Fruit fly (Drosophila melanogaster) whole organism, embryonic: ENCODE data around the gene CG6163.

Experiments used
- Blimp-1 ChIP-seq: fragments of 200-800 bp; sonication (Bioruptor generic); optimal IDR thresholded peaks from 3 replicates; lab custom pipeline; 2018; ENCODE audit warnings: missing biosample characterization, missing genetic modification characterization, mild to moderate bottlenecking, moderate library complexity, missing genetic modification reagents
- CG10267 ChIP-seq: fragments of 200-800 bp; sonication (Bioruptor generic); optimal IDR thresholded peaks from 2 replicates; lab custom pipeline; 2018; ENCODE audit warnings: missing biosample characterization, mild to moderate bottlenecking, missing genetic modification characterization, moderate library complexity
- CG10366 ChIP-seq: fragments of 200-800 bp; sonication (Bioruptor generic); IDR thresholded peaks from 2 replicates; pipeline ENCODE4 v1.3.6; 2022; ENCODE audit warnings: missing biosample characterization, missing genetic modification characterization
- CG10979 ChIP-seq: fragments of 200-800 bp; sonication (Bioruptor generic); optimal IDR thresholded peaks from 2 replicates; lab custom pipeline; 2018; ENCODE audit warnings: missing biosample characterization, mild to moderate bottlenecking, missing genetic modification characterization, moderate library complexity
- CG12071 ChIP-seq: fragments of 200-800 bp; sonication (Bioruptor generic); optimal IDR thresholded peaks from 3 replicates; lab custom pipeline; 2018; ENCODE audit warnings: missing biosample characterization, mild to moderate bottlenecking, missing genetic modification characterization
- CG12659 ChIP-seq: fragments of 200-800 bp; sonication (Bioruptor generic); optimal IDR thresholded peaks from 3 replicates; lab custom pipeline; 2017; ENCODE audit warnings: mild to moderate bottlenecking, missing biosample characterization, missing genetic modification reagents, missing genetic modification characterization
- CG12942 ChIP-seq: fragments of 200-800 bp; sonication (Bioruptor generic); optimal IDR thresholded peaks from 3 replicates; lab custom pipeline; 2016; ENCODE audit warnings: missing biosample characterization, missing genetic modification characterization
- CG13424 ChIP-seq: fragments of 200-800 bp; sonication (Bioruptor generic); optimal IDR thresholded peaks from 2 replicates; lab custom pipeline; 2019; ENCODE audit warnings: missing biosample characterization, mild to moderate bottlenecking, missing genetic modification characterization, moderate library complexity
- CG14667 ChIP-seq: fragments of 200-800 bp; sonication (Bioruptor generic); IDR thresholded peaks from 2 replicates; pipeline ENCODE4 v1.3.6; 2022; ENCODE audit warnings: missing biosample characterization, missing genetic modification characterization
- CG16815 ChIP-seq: fragments of 200-800 bp; sonication (Bioruptor generic); optimal IDR thresholded peaks from 3 replicates; lab custom pipeline; 2017; ENCODE audit warnings: missing biosample characterization, mild to moderate bottlenecking, missing genetic modification characterization
- CG16863 ChIP-seq: fragments of 200-800 bp; sonication (Bioruptor generic); optimal IDR thresholded peaks from 3 replicates; lab custom pipeline; 2016; ENCODE audit warnings: missing biosample characterization, missing genetic modification characterization
- CG17829 ChIP-seq: fragments of 200-800 bp; optimal IDR thresholded peaks from 2 replicates; lab custom pipeline; 2019; ENCODE audit warnings: missing biosample characterization, mild to moderate bottlenecking, missing genetic modification characterization, moderate library complexity
- CG2199 ChIP-seq: fragments of 200-800 bp; sonication (Bioruptor generic); IDR thresholded peaks from 3 replicates; pipeline ENCODE4 v1.3.6; 2022; ENCODE audit warnings: missing biosample characterization, missing genetic modification characterization
- CG2712 ChIP-seq: fragments of 200-800 bp; optimal IDR thresholded peaks from 3 replicates; lab custom pipeline; 2019; ENCODE audit warnings: missing biosample characterization, mild to moderate bottlenecking, missing genetic modification characterization, moderate library complexity
- CG30403 ChIP-seq: fragments of 200-800 bp; sonication (Bioruptor generic); optimal IDR thresholded peaks from 3 replicates; lab custom pipeline; 2016; ENCODE audit warnings: missing biosample characterization, missing genetic modification characterization
- CG4820 ChIP-seq: fragments of 200-800 bp; sonication (Bioruptor generic); optimal IDR thresholded peaks from 3 replicates; lab custom pipeline; 2016; ENCODE audit warnings: missing biosample characterization, missing genetic modification characterization
- CG6813 ChIP-seq: fragments of 200-800 bp; sonication (Bioruptor generic); optimal IDR thresholded peaks from 2 replicates; lab custom pipeline; 2017; ENCODE audit warnings: missing biosample characterization, missing genetic modification characterization, mild to moderate bottlenecking, moderate library complexity, missing genetic modification reagents
- CG6854 ChIP-seq: fragments of 200-800 bp; sonication (Bioruptor generic); optimal IDR thresholded peaks from 3 replicates; lab custom pipeline; 2017; ENCODE audit warnings: missing biosample characterization, mild to moderate bottlenecking, missing genetic modification characterization
- CG8359 ChIP-seq: fragments of 200-800 bp; sonication (Bioruptor generic); optimal IDR thresholded peaks from 2 replicates; lab custom pipeline; 2017; ENCODE audit warnings: missing biosample characterization, mild to moderate bottlenecking, missing genetic modification characterization, borderline replicate concordance
- CG8924 ChIP-seq: fragments of 200-800 bp; optimal IDR thresholded peaks from 3 replicates; lab custom pipeline; 2019; ENCODE audit warnings: missing biosample characterization, mild to moderate bottlenecking, missing genetic modification characterization, moderate library complexity
- Chrac-16 ChIP-seq: fragments of 200-800 bp; sonication (Bioruptor generic); optimal IDR thresholded peaks from 3 replicates; lab custom pipeline; 2016; ENCODE audit warnings: missing biosample characterization, missing genetic modification characterization
- Eip74EF ChIP-seq, 2 experiments: fragments of 200-800 bp in 1 of 2; fragments of >200 bp in 1 of 2; sonication (Bioruptor generic) in 1 of 2; optimal IDR thresholded peaks; 2 replicates each; lab custom pipeline; 2017 to 2019; ENCODE audit warnings: missing biosample characterization in 2 of 2, missing genetic modification characterization in 2 of 2, mild to moderate bottlenecking in 1 of 2, moderate library complexity in 1 of 2
- HHEX ChIP-seq: fragments of 200-800 bp; sonication (Bioruptor generic); optimal IDR thresholded peaks from 3 replicates; lab custom pipeline; 2017; ENCODE audit warnings: missing biosample characterization, mild to moderate bottlenecking, missing genetic modification characterization, missing genetic modification reagents
- HLH4C ChIP-seq: fragments of 200-800 bp; sonication (Bioruptor generic); IDR thresholded peaks from 3 replicates; pipeline ENCODE4 v1.3.6; 2022; ENCODE audit warnings: missing biosample characterization, missing genetic modification characterization; ENCODE audit not compliant: partially characterized antibody
- Hr3 ChIP-seq: fragments of 200-800 bp; sonication (Bioruptor generic); optimal IDR thresholded peaks from 3 replicates; lab custom pipeline; 2016; ENCODE audit warnings: missing biosample characterization, missing genetic modification characterization
- Mad ChIP-seq: fragments of 200-800 bp; sonication (Bioruptor generic); optimal IDR thresholded peaks from 2 replicates; lab custom pipeline; 2016; ENCODE audit warnings: missing biosample characterization, missing genetic modification characterization
- Med ChIP-seq: fragments of 200-800 bp; sonication (Bioruptor generic); peaks from one replicate; lab custom pipeline; 2016; ENCODE audit warnings: missing biosample characterization, missing genetic modification characterization, mild to moderate bottlenecking, inconsistent platforms, moderate library complexity
- PHDP ChIP-seq: fragments of 200-800 bp; sonication (Bioruptor generic); optimal IDR thresholded peaks from 3 replicates; lab custom pipeline; 2018; ENCODE audit warnings: missing biosample characterization, mild to moderate bottlenecking, missing genetic modification characterization, moderate library complexity
- Rx ChIP-seq: fragments of 200-800 bp; sonication (Bioruptor generic); IDR thresholded peaks from 2 replicates; pipeline ENCODE4 v1.3.6; 2022; ENCODE audit warnings: missing biosample characterization, missing genetic modification characterization
- Vsx1 ChIP-seq: fragments of 200-800 bp; sonication (Bioruptor generic); optimal IDR thresholded peaks from 2 replicates; lab custom pipeline; 2017; ENCODE audit warnings: missing biosample characterization, mild to moderate bottlenecking, missing genetic modification characterization, missing genetic modification reagents
- Xrp1 ChIP-seq: fragments of 200-800 bp; sonication (Bioruptor generic); IDR thresholded peaks from 2 replicates; pipeline ENCODE4 v1.3.6; 2022; ENCODE audit warnings: missing biosample characterization, missing genetic modification characterization
- ac ChIP-seq: fragments of 200-800 bp; sonication (Bioruptor generic); optimal IDR thresholded peaks from 3 replicates; lab custom pipeline; 2017; ENCODE audit warnings: missing biosample characterization, mild to moderate bottlenecking, missing genetic modification characterization
- az2 ChIP-seq: fragments of 200-800 bp; sonication (Bioruptor generic); optimal IDR thresholded peaks from 3 replicates; lab custom pipeline; 2016; ENCODE audit warnings: missing biosample characterization, missing genetic modification characterization
- esg ChIP-seq: fragments of 200-800 bp; sonication (Bioruptor generic); conservative IDR thresholded peaks from 2 replicates; pipeline ENCODE4 v1.3.6; 2022; ENCODE audit warnings: missing biosample characterization, missing genetic modification characterization
- eve ChIP-seq, 2 experiments: fragments of >200 bp; optimal IDR thresholded peaks; 2 replicates each; lab custom pipeline; 2017; ENCODE audit warnings: missing biosample characterization in 2 of 2, missing genetic modification characterization in 2 of 2
- gcm2 ChIP-seq: fragments of 200-800 bp; sonication (Bioruptor generic); optimal IDR thresholded peaks from 2 replicates; lab custom pipeline; 2016; ENCODE audit warnings: missing biosample characterization, missing genetic modification characterization
- hb ChIP-seq: fragments of 200-800 bp; sonication (Bioruptor generic); IDR thresholded peaks from 3 replicates; pipeline ENCODE4 v1.3.6; 2022; ENCODE audit warnings: missing biosample characterization, missing genetic modification characterization; ENCODE audit not compliant: partially characterized antibody
- odd ChIP-seq: fragments of 200-800 bp; sonication (Bioruptor generic); optimal IDR thresholded peaks from 2 replicates; lab custom pipeline; 2017; ENCODE audit warnings: missing biosample characterization, mild to moderate bottlenecking, missing genetic modification characterization
- org-1 ChIP-seq: fragments of 200-800 bp; sonication (Bioruptor generic); optimal IDR thresholded peaks from 2 replicates; lab custom pipeline; 2017; ENCODE audit warnings: missing biosample characterization, missing genetic modification characterization
- phol ChIP-seq: fragments of 200-800 bp; sonication (Bioruptor generic); optimal IDR thresholded peaks from 3 replicates; lab custom pipeline; 2018; ENCODE audit warnings: missing biosample characterization, mild to moderate bottlenecking, missing genetic modification characterization, moderate library complexity
- so ChIP-seq: fragments of 200-800 bp; sonication (Bioruptor generic); IDR thresholded peaks from 3 replicates; pipeline ENCODE4 v1.3.6; 2022; ENCODE audit warnings: missing biosample characterization, missing genetic modification characterization
- stc ChIP-seq: fragments of 200-800 bp; sonication (Bioruptor generic); IDR thresholded peaks from 2 replicates; pipeline ENCODE4 v1.3.6; 2022; ENCODE audit warnings: missing biosample characterization, missing genetic modification characterization
- tap ChIP-seq: fragments of 200-800 bp; optimal IDR thresholded peaks from 3 replicates; lab custom pipeline; 2019; ENCODE audit warnings: missing biosample characterization, mild to moderate bottlenecking, missing genetic modification characterization, moderate library complexity
- tin ChIP-seq: fragments of 200-800 bp; sonication (Bioruptor generic); optimal IDR thresholded peaks from 3 replicates; lab custom pipeline; 2016; ENCODE audit warnings: missing biosample characterization, missing genetic modification characterization
- ttk ChIP-seq: fragments of 200-800 bp; sonication (Bioruptor generic); IDR thresholded peaks from 2 replicates; pipeline ENCODE4 v2.1.2; 2022; ENCODE audit warnings: missing biosample characterization, missing genetic modification characterization
- vvl ChIP-seq: fragments of 200-800 bp; sonication (Bioruptor generic); IDR thresholded peaks from 2 replicates; pipeline ENCODE4 v1.3.6; 2022; ENCODE audit warnings: missing biosample characterization, missing genetic modification characterization
- wek ChIP-seq: fragments of 200-800 bp; sonication (Bioruptor generic); optimal IDR thresholded peaks from 3 replicates; lab custom pipeline; 2018; ENCODE audit warnings: missing biosample characterization, mild to moderate bottlenecking, missing genetic modification characterization, moderate library complexity
- zfh1 ChIP-seq: fragments of 200-800 bp; sonication (Bioruptor generic); IDR thresholded peaks from 3 replicates; pipeline ENCODE4 v1.3.6; 2022; ENCODE audit warnings: missing biosample characterization, missing genetic modification characterization

CG6163 gene

dm6 chr3L:11336094-11336756 lies 28.5 kb downstream of the CG6163 start (continued):
- TF ChIP-seq CG12942 (GFP tag; lab: Kevin White, UChicago) (peak; percentile 8), Eip74EF (GFP tag; optimal IDR thresholded peaks at IDR 0.05; lab: Kevin White, UChicago) (peak in 1 of 2 experiments; percentile 44), CG17829 (tag; lab: Kevin White, UChicago) (peak; percentile 7), zfh1 (GFP tag; lab: Robert Waterston, UW) (peak; percentile 8; the same call in 2 of the 3 replicates), CG6854 (no peak), gcm2 (GFP tag; lab: Kevin White, UChicago) (peak; percentile 17), Rx (GFP tag; lab: Robert Waterston, UW) (peak; percentile 40; the same call in 1 of the 2 replicates), Chrac-16 (peak; percentile 38), CG13424 (tag; lab: Kevin White, UChicago) (peak; percentile 49), Blimp-1 (GFP tag; lab: Kevin White, UChicago) (peak; percentile 37), az2 (peak; percentile 53), Vsx1 (peak; percentile 2), CG6813 (GFP tag; lab: Kevin White, UChicago) (peak; percentile 27), esg (peak; percentile 36), Xrp1 (peak; percentile 69), CG2712 (tag; lab: Kevin White, UChicago) (peak; percentile 56), vvl (GFP tag; lab: Robert Waterston, UW) (0 out of 2 replicates have a peak, but pooled peaks have one; percentile 12), tin (GFP tag; lab: Kevin White, UChicago) (peak; percentile 24), CG14667 (0 out of 2 replicates have a peak, but pooled peaks have one; percentile 15), Mad (GFP tag; lab: Kevin White, UChicago) (no peak), CG2199 (GFP tag; lab: Robert Waterston, UW) (no peak), CG10979 (tag; lab: Kevin White, UChicago) (peak; percentile 54), eve (GFP tag; optimal IDR thresholded peaks at IDR 0.05; lab: Kevin White, UChicago) (peak in 1 of 2 experiments; percentile 62), Hr3 (GFP tag; lab: Kevin White, UChicago) (peak; percentile 44), CG10366 (0 out of 2 replicates have a peak, but pooled peaks have one; percentile 20), CG12659 (GFP tag; lab: Kevin White, UChicago) (peak; percentile 25), Med (GFP tag; lab: Kevin White, UChicago) (peak; percentile 52), so (GFP tag; lab: Robert Waterston, UW) (0 out of 3 replicates have a peak, but pooled peaks have one; percentile 17), wek (GFP tag; lab: Kevin White, UChicago) (no peak), ac (GFP tag; lab: Kevin White, UChicago) (no peak), phol (tag; lab: Kevin White, UChicago) (peak; percentile 48), odd (GFP tag; lab: Kevin White, UChicago) (no peak), hb (GFP tag; lab: Robert Waterston, UW) (no peak), CG16815 (peak; percentile 31), ttk (GFP tag; lab: Robert Waterston, UW) (0 out of 2 replicates have a peak, but pooled peaks have one; percentile 6), CG8359 (peak; percentile 24), PHDP (tag; lab: Kevin White, UChicago) (peak; percentile 34), tap (tag; lab: Kevin White, UChicago) (peak; percentile 6), CG12071 (GFP tag; lab: Kevin White, UChicago) (no peak), CG30403 (peak; percentile 62), stc (GFP tag; lab: Robert Waterston, UW) (peak; percentile 10; the same call in 1 of the 2 replicates), HLH4C (GFP tag; lab: Robert Waterston, UW) (no peak), CG16863 (peak; percentile 3), CG8924 (tag; lab: Kevin White, UChicago) (peak; percentile 35), CG4820 (GFP tag; lab: Kevin White, UChicago) (peak; percentile 28), HHEX (GFP tag; lab: Kevin White, UChicago) (peak; percentile 32), CG10267 (tag; lab: Kevin White, UChicago) (peak; percentile 36), org-1 (GFP tag; lab: Kevin White, UChicago) (peak; percentile 28)
